Fruit fly (Drosophila melanogaster) whole organism: ENCODE measurements around the gene CG18598.

Experiments used
- CG8478 ChIP-seq: fragments of >200 bp; optimal IDR thresholded peaks from 2 replicates; lab custom pipeline; 2018; ENCODE audit warnings: inconsistent platforms
- Dll ChIP-seq: fragments of >200 bp; optimal IDR thresholded peaks from 2 replicates; lab custom pipeline; 2017
- EcR ChIP-seq, 2 experiments: fragments of >200 bp; optimal IDR thresholded peaks; 2 replicates each; lab custom pipeline; 2017; ENCODE audit warnings: missing biosample characterization in 2 of 2, missing genetic modification characterization in 2 of 2, missing genetic modification reagents in 2 of 2
- pan ChIP-seq: fragments of >200 bp; optimal IDR thresholded peaks from 2 replicates; lab custom pipeline; 2017
- psq ChIP-seq: fragments of >200 bp; optimal IDR thresholded peaks from 2 replicates; lab custom pipeline; 2017
- usp ChIP-seq: fragments of >200 bp; optimal IDR thresholded peaks from 2 replicates; lab custom pipeline; 2017; ENCODE audit warnings: missing biosample characterization, missing genetic modification characterization, mixed read lengths

The CG18598 gene

DNA sequence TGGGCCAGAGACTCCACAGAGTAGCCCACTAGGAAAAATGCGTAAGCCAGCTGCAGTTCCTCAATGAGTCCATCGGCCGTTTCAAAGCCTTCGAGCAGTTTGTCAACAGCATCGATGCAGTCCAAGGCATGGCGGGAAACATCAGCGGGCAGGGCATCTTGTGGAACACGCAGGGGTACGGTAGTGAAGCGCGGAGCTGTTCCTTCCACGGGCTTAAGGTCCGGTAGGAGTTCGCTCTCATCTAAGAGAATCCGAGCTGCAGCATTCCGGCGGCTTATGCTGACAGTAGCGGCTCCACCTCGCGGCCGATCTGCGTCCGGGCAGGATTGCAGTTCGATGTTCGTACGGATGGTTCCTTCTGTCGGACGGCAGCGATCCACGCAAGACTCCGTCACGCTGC is 961 bp downstream of the CG18598 start:
- no peak for TF ChIP-seq pan
- no peak for TF ChIP-seq CG8478
- TF ChIP-seq EcR (GFP tag; optimal IDR thresholded peaks at IDR 0.05; lab: Kevin White, UChicago) = no peak
- TF ChIP-seq Dll = no peak
- TF ChIP-seq psq (lab: Kevin White, UChicago) = no peak
- TF ChIP-seq usp (GFP tag; lab: Kevin White, UChicago) = no peak

DNA sequence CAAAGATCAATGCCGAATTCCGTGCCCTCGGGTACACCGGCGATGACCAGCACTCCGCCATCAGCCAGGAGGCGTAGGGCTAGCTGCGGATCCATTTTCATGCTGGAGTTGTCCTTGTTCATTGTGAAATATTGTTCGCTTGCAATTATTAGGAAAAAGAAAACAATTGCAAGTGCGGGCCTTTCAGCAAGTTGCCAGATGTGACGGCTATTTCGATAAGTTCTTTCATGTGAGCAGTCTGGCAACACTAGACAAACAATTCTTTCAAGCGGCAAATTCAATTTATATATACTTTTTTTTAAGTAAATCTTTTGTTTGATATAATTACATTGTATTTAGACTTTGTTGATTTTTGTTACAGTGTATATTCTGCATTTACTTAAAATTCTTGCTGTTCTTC is 1.7 kb downstream of the CG18598 start, which contains the start of gene CG12320:
Gene CG12320 (minus strand): TSS at position 157 of the 400 bp plus-strand sequence.
- TF ChIP-seq EcR (GFP tag; optimal IDR thresholded peaks at IDR 0.05; lab: Kevin White, UChicago) = no peak
- TF ChIP-seq pan = no peak
- TF ChIP-seq CG8478 = no peak
- no peak for TF ChIP-seq Dll
- no peak for TF ChIP-seq usp (GFP tag; lab: Kevin White, UChicago)
- TF ChIP-seq psq (lab: Kevin White, UChicago) = no peak

DNA sequence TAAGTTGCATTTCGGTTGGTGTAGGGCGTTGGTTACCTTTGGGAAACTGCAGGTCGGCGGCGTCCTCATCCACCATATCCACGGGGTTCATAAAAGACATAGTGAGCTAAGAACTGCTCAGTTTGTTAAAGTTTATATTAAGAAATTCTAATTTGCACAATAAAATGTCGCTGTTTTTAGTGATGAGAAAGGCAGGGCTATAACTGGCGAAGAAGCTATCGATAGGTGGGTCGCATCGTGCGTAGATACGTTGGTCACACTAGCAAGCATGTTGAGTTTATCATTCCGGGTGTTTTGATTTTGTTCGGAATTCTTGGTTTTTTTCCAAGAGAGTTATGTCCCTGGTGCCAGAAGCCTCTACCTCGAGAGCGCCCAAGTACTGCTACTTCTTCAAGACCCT is 4.4 kb downstream of the CG18598 start, which contains the start of the genes Ada2a, Polr2D, Tgs1 and moi:
Gene Ada2a (minus strand): TSS at position 207 of the 400 bp plus-strand sequence.
Gene Polr2D (minus strand): TSS at position 207 of the 400 bp plus-strand sequence.
Gene Tgs1 (plus strand): TSS at position 250 of the 400 bp plus-strand sequence.
Gene moi (plus strand): TSS at position 250 of the 400 bp plus-strand sequence.
- TF ChIP-seq psq (lab: Kevin White, UChicago) (no peak), EcR (GFP tag; optimal IDR thresholded peaks at IDR 0.05; lab: Kevin White, UChicago) (no peak)

DNA sequence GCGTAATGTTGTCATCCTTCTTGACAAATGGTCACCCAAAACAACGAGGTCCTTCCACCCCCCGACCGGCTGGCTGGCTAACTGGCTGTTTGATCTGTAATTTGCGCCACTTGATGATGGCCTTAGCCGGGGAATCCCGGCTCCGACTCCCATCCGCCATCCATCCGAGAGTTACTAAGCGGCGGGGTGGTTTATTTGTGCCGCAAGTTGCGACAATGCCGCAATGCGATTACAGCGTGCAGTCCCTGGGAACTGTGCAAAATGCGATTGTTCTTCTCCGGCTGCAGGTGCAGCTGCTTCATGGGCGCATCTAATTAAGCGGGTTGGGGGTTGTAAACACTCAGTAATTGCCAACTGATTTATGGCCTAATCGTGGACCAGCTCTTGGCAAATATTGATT is 9.1 kb downstream of the CG18598 start:
- TF ChIP-seq Dll (no peak), EcR (GFP tag; optimal IDR thresholded peaks at IDR 0.05; lab: Kevin White, UChicago) (no peak), pan (no peak), usp (GFP tag; lab: Kevin White, UChicago) (no peak), CG8478 (no peak), psq (lab: Kevin White, UChicago) (no peak)

DNA sequence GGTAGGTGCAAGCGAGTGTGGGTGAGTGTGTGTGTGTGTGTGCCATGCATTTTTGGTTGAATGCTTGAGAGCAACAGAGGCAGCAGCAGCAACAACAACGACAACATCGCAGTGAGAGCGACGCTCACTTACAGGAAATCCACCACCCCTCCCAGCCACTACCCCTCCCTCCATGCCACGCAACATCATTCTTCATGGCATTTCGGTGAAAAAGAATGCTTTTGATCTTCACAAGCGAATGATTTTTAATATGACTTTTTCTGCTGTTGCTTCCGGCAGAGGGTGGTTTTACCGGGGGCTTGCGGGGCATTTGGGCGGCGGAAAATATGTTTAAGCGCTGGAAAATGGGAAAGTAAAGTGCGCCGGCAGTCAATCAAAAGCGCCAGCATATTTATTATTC is 10.7 kb downstream of the CG18598 start:
- TF ChIP-seq EcR (GFP tag; optimal IDR thresholded peaks at IDR 0.05; lab: Kevin White, UChicago) (no peak), pan (no peak), Dll (no peak), usp (GFP tag; lab: Kevin White, UChicago) (no peak), CG8478 (no peak), psq (lab: Kevin White, UChicago) (no peak)

DNA sequence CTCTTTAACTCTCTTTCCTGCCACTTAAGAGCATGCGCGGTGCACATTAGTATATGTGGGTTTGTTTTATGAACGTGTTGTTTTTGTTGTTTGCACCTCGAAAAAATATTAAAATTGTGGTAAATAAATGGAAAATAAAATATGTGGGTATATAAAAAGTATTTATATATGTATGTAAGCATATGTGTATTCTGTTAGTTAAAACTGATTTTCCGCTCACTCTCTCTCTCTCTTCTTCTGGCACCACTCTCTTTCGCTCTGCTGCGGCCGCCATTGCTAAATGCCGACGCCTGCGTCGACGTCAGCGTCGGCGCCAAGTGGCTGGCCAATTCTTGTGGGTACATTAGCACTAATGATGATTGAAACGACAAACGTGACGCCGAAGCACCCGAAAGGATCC is 14.4 kb downstream of the CG18598 start:
- TF ChIP-seq pan (no peak), usp (GFP tag; lab: Kevin White, UChicago) (no peak), psq (lab: Kevin White, UChicago) (no peak), CG8478 (no peak), EcR (GFP tag; optimal IDR thresholded peaks at IDR 0.05; lab: Kevin White, UChicago) (no peak), Dll (no peak)

DNA sequence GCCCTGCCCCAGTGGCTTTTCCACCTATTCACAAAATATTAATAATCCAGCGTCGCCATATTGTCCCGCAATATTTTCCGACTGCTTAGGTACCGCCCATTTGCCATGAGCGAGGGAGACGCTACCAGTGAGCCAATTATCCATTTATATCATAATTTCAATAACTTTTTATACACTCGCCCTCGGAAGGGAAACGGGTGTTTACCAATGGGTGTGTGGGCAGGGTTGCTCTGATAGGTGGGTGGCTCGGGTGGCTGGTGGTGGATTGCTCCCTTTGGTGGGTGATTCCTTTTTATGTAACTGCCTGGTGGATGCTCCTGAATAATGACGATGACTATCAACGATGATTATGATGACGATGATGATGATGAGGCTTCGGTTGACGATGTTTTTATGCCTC is 15.8 kb downstream of the CG18598 start:
- TF ChIP-seq CG8478 (no peak), Dll (no peak), pan (no peak), EcR (GFP tag; optimal IDR thresholded peaks at IDR 0.05; lab: Kevin White, UChicago) (no peak), psq (lab: Kevin White, UChicago) (no peak), usp (GFP tag; lab: Kevin White, UChicago) (no peak)

DNA sequence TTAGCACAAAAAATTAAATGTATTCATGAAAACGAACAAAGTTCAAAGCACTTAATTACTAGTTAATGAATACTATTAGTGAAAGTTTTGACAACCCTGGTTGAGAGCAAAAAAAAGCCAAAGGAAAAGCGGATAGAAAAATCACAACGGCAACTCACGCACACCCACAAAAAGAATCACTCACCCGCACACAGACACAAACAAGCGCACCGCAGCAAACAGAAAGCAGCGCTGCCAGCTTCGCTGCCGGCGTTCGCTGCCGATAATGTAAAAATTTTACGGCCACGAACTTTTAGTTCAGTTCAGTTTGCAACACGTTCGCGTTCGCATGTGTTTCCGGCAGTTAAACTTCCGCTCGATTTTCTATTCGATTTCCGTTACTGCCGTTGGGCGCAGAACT is 16.6 kb downstream of the CG18598 start, which contains the start of gene CG18599:
Gene CG18599 (plus strand): TSS at position 301 of the 400 bp plus-strand sequence.
- TF ChIP-seq Dll (no peak), psq (lab: Kevin White, UChicago) (no peak), pan (no peak), CG8478 (no peak), EcR (GFP tag; optimal IDR thresholded peaks at IDR 0.05; lab: Kevin White, UChicago) (no peak)

DNA sequence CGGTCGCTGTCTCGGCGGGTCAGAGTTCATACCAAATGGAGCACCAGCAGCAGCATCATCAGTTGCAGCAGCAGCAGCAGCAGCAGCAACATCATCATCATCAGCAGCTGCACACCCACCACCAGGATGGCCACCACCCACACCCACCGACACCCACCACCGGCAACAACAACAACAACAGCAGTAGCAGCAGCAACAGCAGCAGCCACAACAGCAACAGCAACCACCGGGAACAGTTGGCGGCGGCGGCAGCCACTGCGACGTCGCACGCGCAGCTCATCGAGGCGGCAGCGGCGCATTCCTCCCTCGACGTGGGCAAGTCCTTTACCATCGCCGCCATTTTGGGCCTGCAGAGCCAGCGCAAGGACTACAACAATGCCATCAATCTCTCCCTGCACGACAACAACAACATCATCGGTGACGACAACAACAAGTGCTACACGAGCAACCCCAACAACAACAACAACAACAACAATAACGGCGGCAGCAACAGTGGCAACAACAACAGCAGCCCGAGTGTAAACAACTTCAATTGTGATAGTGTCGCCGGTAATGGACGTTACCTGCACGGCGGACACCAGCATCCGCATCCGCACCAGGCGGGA is 18.9 kb downstream of the CG18598 start:
- no peak for TF ChIP-seq CG8478
- no peak for TF ChIP-seq usp (GFP tag; lab: Kevin White, UChicago)
- TF ChIP-seq Dll = no peak
- no peak for TF ChIP-seq pan
- no peak for TF ChIP-seq psq (lab: Kevin White, UChicago)
- no peak for TF ChIP-seq EcR (GFP tag; optimal IDR thresholded peaks at IDR 0.05; lab: Kevin White, UChicago)

DNA sequence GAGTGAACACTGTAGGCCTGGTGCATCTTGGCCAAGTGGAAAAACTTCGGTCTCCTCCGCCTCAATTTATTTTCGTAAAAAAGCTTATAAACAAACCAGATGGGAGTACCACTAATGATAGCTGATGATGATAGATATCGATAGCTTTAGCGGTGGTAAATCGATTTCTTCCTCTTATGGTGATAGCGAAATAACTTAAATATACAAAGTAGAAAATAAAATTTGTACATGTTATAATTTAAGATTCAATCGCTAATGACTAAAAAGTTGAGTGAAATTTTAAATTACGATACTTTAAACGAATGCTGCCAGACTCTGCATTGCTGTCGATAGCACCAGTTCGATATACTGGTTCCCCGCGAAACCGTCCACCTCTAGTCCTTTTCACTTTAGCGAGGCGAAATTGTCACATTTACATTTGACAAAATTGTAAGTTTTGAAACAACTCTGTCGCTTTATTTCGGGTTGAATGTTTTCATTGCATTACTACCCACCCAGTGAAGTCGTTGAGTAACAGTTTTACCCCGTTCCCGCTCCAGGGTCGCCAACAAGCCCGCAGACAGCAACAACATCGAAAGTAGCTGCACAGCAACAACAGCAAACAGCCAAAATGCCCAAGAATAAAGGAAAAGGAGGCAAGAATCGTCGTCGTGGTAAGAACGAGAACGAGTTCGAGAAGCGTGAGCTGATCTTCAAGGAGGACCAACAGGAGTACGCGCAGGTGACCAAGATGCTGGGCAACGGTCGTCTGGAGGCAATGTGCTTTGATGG is 23.6 kb downstream of the CG18598 start, which contains the start of the genes Vps39 and eIF1A:
Gene Vps39 (minus strand): TSS at position 119 of the 771 bp plus-strand sequence.
Gene eIF1A (plus strand): TSS at position 338 of the 771 bp plus-strand sequence.
- TF ChIP-seq EcR (GFP tag; optimal IDR thresholded peaks at IDR 0.05; lab: Kevin White, UChicago) (no peak), CG8478 (no peak), psq (lab: Kevin White, UChicago) (no peak), usp (GFP tag; lab: Kevin White, UChicago) (no peak), Dll (no peak), pan (no peak)

DNA sequence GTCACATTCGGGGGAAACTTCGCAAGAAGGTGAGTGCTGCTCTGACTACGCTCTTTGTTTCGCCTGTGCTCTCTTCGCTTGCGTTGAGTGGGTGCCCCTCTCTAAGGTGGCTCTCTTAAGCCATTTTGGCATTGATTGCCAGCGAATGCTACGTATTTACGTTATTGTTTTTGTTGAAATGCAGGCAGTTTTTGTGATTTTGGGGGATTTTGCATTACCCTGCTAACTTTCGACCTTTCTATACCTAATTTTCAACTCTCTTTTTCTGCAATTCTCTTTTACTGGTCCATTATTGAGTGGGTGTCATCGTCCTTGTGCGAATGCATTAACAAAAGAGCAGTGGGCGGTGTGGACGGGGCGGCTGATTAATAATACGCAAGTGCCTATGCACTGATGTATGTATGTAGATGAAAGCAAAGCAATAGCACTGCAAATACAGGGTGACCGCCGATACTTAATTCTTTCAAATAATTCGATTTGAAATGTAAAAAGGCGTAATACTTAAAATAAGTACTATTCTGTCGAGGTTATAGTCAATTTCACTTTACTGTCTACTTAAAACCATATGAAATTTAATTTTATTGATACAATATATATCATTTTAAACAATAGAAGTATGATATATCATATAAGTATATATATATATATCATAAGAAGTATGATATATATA is 24.3 kb downstream of the CG18598 start:
- TF ChIP-seq EcR (GFP tag; optimal IDR thresholded peaks at IDR 0.05; lab: Kevin White, UChicago) (no peak), pan (no peak), psq (lab: Kevin White, UChicago) (no peak), CG8478 (no peak)

DNA sequence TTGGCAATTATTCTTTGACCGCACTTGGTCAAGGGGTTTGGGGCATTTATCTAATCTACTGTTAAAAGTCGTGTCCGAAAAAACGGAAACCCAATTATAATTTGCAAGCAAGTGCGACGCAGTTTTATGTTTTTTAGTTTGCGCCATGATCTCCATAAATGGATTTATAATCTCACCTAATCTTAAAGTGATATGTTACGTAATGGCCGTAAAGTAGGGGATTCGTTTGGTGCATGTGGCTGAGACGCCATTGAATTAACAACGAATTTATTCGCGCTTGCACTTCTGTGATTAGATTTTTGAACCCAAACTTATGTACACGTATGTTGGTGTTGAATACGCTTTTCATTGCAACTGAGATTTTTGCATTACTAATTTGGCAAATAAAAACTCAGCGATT is 25.8 kb downstream of the CG18598 start:
- TF ChIP-seq pan (no peak), usp (GFP tag; lab: Kevin White, UChicago) (no peak), EcR (GFP tag; optimal IDR thresholded peaks at IDR 0.05; lab: Kevin White, UChicago) (no peak), CG8478 (no peak), Dll (no peak), psq (lab: Kevin White, UChicago) (no peak)
